Worm (Caenorhabditis elegans): Measurements from ENCODE around the gene phlp-2.

phlp-2 gene

DNA sequence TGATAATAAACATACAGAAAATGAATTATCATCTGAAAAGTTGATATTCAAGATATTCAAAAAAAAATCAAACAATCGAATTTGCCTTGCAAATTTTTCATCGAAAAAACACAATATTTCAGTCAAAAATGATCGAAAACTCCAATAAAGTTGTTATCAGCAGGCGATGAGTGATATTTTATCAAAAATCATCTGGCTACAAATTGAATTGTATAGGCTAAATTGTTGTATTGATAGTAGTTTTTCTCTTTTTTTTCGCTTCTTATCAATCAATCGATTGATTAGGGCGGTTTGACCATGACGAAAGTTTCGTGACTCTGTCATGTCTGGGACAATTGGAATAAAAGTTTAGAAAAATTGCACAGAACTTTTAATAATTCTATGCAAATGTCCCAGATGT, 30.8 kb downstream of the phlp-2 start:
- TF ChIP-seq ces-1 (GFP tag; optimal IDR thresholded peaks at IDR 0.05), result no peak
- TF ChIP-seq mab-5 (tag; optimal IDR thresholded peaks at IDR 0.05), result no peak
- TF ChIP-seq mls-2 (tag; optimal IDR thresholded peaks at IDR 0.05), result no peak
- TF ChIP-seq tbx-8 (GFP tag; optimal IDR thresholded peaks at IDR 0.05), result no peak
- TF ChIP-seq bed-3 (GFP tag; optimal IDR thresholded peaks at IDR 0.05), result no peak
- no peak for TF ChIP-seq lin-13 (tag; optimal IDR thresholded peaks at IDR 0.05)
- no peak for TF ChIP-seq unc-120 (tag; optimal IDR thresholded peaks at IDR 0.05; ENCODE audit: poor library complexity, severe bottlenecking)
- no peak for TF ChIP-seq mep-1 (tag; optimal IDR thresholded peaks at IDR 0.05)
- no peak for TF ChIP-seq unc-62 (GFP tag; optimal IDR thresholded peaks at IDR 0.05)
- TF ChIP-seq blmp-1 (tag; optimal IDR thresholded peaks at IDR 0.05), result no peak
- no peak for TF ChIP-seq ham-2 (GFP tag; optimal IDR thresholded peaks at IDR 0.05)

DNA sequence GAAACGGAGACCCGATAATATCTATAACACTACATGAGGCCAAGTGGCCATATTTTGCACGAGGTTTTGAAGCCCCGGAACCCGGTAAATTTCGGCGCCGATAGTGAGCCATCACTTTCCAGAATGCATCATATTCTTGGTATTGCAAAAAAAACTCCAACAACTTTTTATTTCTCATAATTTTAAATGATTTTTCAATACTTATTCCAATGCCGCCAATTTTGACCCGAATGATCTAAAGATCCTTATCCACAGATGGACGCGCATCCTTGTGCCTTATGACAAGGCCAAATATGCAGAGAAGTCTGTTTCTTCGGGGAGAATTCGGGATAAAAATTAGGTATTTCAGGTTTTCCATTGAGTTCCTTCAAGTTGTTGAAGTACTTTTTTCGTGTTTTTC, 31.9 kb downstream of the phlp-2 start:
- TF ChIP-seq elt-1 (tag; optimal IDR thresholded peaks at IDR 0.05; ENCODE audit: borderline replicate concordance, insufficient read depth) (peak; percentile 54), drap-1 (GFP tag; optimal IDR thresholded peaks at IDR 0.05) (no peak)

DNA sequence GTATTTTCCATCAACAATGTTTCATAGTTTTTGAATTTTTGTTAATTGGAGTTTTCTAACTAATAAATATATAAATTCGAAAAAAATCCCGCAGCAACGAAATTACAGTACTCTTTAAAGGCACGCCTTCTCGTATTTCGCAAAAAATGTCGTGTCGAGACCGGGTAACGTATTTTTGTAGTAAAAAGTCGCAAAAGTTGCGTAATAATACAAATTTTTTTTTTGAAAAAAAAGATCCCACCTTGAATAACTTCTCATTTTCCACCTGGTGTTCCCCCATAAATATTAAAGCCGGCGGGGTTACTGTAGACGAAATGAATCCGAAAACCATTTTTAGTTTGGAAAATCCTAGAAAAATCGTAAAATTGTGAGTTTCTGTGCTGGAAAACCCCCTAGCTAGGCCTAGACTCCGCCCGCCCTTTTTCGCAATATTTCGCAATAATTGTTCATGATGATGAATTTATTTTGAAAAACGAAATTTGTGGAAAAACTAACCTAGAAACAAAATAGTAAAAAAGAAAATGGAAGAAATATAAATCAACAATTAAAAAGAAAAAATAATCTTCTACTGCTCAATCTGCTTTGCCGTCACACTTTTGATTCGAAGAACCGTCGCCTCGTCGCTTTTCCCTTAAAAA, 33.1 kb downstream of the phlp-2 start, which contains the start of gene F43C1.7:
Gene F43C1.7, minus strand, starts transcription at position 351 of the 638 bp plus-strand sequence.
- TF ChIP-seq sem-2 (GFP tag; optimal IDR thresholded peaks at IDR 0.05) (no peak), zip-8 (tag; optimal IDR thresholded peaks at IDR 0.05) (peak; percentile 60)

DNA sequence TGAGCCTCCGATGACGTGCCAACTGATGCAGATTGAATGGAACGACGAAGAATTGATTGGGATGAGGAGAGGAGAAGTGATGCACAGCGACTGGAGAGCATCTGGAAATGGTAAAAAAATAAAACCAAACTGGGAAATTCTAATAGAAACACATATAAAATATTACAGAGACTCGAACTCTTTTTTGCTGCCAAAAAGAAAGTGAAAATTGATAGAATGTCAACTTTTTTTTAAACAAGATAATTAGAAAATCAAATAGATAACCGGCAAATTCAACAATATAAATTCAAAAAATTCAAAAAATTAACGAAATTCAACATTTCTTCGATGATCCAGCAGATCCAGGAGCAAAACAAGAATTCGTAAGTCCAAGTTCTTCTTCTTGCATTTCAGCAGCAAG, 34.2 kb downstream of the phlp-2 start, which contains the start of gene mrpl-21:
Gene mrpl-21, minus strand, starts transcription at position 101 of the 400 bp plus-strand sequence.
- TF ChIP-seq ces-1 (GFP tag; optimal IDR thresholded peaks at IDR 0.05) (no peak), nhr-2 (tag; optimal IDR thresholded peaks at IDR 0.05) (no peak), lsy-2 (tag; optimal IDR thresholded peaks at IDR 0.05) (no peak), elt-3 (tag; optimal IDR thresholded peaks at IDR 0.05) (no peak), nhr-76 (tag; optimal IDR thresholded peaks at IDR 0.05) (no peak), nhr-12 (tag; optimal IDR thresholded peaks at IDR 0.05) (no peak), mls-2 (tag; optimal IDR thresholded peaks at IDR 0.05) (no peak), tbx-8 (GFP tag; optimal IDR thresholded peaks at IDR 0.05) (no peak), unc-62 (GFP tag; optimal IDR thresholded peaks at IDR 0.05) (no peak), ceh-39 (tag; optimal IDR thresholded peaks at IDR 0.05) (no peak), ztf-11 (tag; optimal IDR thresholded peaks at IDR 0.05) (no peak), mab-5 (tag; optimal IDR thresholded peaks at IDR 0.05) (no peak)

DNA sequence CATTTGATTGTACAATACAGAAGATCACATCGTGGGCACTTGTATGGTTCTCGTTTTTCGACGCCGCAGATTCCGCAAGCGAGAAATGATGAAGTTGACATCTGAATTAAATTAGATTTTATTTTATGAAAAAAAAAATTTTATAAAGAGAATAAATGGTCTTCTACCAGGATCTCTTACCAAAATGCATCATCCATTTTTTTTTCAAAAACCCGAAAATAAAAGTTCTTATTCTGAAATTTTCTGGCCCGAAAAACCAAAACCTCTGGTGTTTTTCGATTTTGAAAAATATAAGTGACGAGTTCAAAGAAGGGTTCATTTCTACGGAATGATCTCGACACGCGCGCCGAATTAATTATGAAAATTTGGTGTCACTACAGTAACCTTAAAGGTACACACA, 35.0 kb downstream of the phlp-2 start, which contains the start of gene zhit-2:
Gene zhit-2, minus strand, starts transcription at position 101 of the 400 bp plus-strand sequence.
- TF ChIP-seq blmp-1 (tag; optimal IDR thresholded peaks at IDR 0.05) (no peak), pha-4 (tag; optimal IDR thresholded peaks at IDR 0.05) (no peak)

DNA sequence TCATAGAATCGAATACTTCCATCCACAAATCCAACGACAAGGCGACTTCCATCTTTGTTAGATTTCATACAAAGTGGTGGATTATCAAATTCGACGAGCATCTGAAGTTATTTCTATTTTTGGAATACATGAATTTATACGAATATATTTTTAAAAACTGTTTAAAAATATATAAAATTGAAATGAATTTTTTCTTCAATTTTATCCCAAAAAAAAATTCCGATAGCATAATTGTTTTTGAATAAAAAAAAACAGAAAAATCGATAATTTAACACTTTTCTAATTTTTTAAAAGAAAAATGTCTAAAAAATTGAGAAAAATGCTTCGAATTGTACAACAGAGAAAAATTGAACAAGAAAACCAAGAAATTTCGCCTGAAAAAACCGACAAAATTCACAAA, 38.3 kb downstream of the phlp-2 start, which contains the start of gene Y44F5A.1:
Gene Y44F5A.1, minus strand, starts transcription at position 101 of the 400 bp plus-strand sequence.
- TF ChIP-seq M03D4.4 (tag; optimal IDR thresholded peaks at IDR 0.05), result no peak
- TF ChIP-seq zip-8 (tag; optimal IDR thresholded peaks at IDR 0.05), result no peak
- no peak for TF ChIP-seq pha-4 (tag; optimal IDR thresholded peaks at IDR 0.05)
- no peak for TF ChIP-seq unc-62 (GFP tag; optimal IDR thresholded peaks at IDR 0.05)
- no peak for TF ChIP-seq tbx-8 (GFP tag; optimal IDR thresholded peaks at IDR 0.05)
- TF ChIP-seq ceh-39 (tag; optimal IDR thresholded peaks at IDR 0.05), result no peak
- TF ChIP-seq ham-2 (GFP tag; optimal IDR thresholded peaks at IDR 0.05), result no peak
- TF ChIP-seq ces-1 (GFP tag; optimal IDR thresholded peaks at IDR 0.05), result no peak

DNA sequence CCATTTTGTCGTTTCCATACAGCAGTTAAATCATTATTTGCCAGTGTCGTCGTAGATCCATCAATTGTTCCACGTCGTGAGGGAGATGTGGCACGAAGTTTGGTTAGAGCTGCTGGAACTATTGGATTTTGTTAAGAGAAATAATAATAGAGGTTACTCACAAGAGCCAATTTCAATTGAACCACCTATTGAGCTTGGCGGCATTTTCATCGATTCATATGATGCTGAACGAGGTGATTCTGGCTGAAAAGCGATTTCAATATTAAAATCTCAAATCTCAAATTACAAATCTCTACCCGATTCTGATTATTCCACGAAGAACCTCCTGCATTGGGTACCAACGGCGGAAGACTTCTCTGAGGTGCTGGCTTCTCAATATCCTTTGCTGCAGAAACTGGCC, 48.6 kb downstream of the phlp-2 start:
- no peak for TF ChIP-seq mls-2 (tag; optimal IDR thresholded peaks at IDR 0.05)

DNA sequence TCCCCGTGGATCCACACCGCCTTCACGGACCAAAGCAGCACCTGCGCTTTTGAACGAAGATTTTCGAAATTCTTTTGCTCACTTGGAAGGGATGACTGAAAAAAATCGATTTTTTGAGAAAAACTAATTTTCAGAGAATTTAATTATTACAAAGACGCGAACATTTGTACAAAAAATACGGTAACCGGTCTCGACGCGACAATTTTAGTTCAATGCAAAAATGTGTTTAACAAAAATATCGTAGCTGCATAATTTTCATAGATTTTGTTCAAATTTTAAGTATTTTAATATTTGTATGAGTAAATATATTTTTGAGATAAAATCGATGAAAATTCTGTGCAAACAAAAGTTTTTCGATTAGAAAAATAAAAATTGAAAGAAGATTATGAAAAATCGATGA, 53.8 kb downstream of the phlp-2 start, which contains the start of gene T08A11.1:
Gene T08A11.1, minus strand, starts transcription at position 101 of the 400 bp plus-strand sequence.
- TF ChIP-seq zip-8 (tag; optimal IDR thresholded peaks at IDR 0.05), result no peak
- TF ChIP-seq sptf-1 (tag; optimal IDR thresholded peaks at IDR 0.05), result no peak
- no peak for TF ChIP-seq mep-1 (tag; optimal IDR thresholded peaks at IDR 0.05)
- no peak for TF ChIP-seq nhr-28 (tag; optimal IDR thresholded peaks at IDR 0.05)
- TF ChIP-seq snpc-4 (tag; optimal IDR thresholded peaks at IDR 0.05), result no peak
